Fruit fly (Drosophila melanogaster) whole organism, embryonic: ENCODE results near the gene Spx.

ENCODE experiments used
- Antp ChIP-seq: fragments of 200-800 bp; sonication (Bioruptor generic); optimal IDR thresholded peaks from 3 replicates; lab custom pipeline; 2016; ENCODE audit warnings: missing biosample characterization, missing genetic modification characterization
- Awh ChIP-seq: fragments of 200-800 bp; sonication (Bioruptor generic); IDR thresholded peaks from 2 replicates; pipeline ENCODE4, ENCODE4 v1.3.6; 2022; ENCODE audit warnings: missing biosample characterization, missing genetic modification characterization
- BEAF-32 ChIP-seq: fragments of 200-800 bp; sonication (Bioruptor generic); optimal IDR thresholded peaks from 3 replicates; lab custom pipeline; 2017; ENCODE audit warnings: missing biosample characterization, missing genetic modification characterization, mild to moderate bottlenecking, moderate library complexity, missing genetic modification reagents
- CG11695 ChIP-seq: fragments of 200-800 bp; sonication (Bioruptor generic); IDR thresholded peaks from 3 replicates; pipeline ENCODE4 v1.3.6; 2022; ENCODE audit warnings: missing biosample characterization, missing genetic modification characterization
- CG13424 ChIP-seq: fragments of 200-800 bp; sonication (Bioruptor generic); optimal IDR thresholded peaks from 2 replicates; lab custom pipeline; 2019; ENCODE audit warnings: missing biosample characterization, mild to moderate bottlenecking, missing genetic modification characterization, moderate library complexity
- CG15073 ChIP-seq: fragments of 200-800 bp; sonication (Bioruptor generic); optimal IDR thresholded peaks from 2 replicates; lab custom pipeline; 2016; ENCODE audit warnings: missing biosample characterization, missing genetic modification characterization
- CG17612 ChIP-seq: fragments of 200-800 bp; sonication (Bioruptor generic); IDR thresholded peaks from 2 replicates; pipeline ENCODE4 v1.3.6; 2022; ENCODE audit warnings: missing biosample characterization, missing genetic modification characterization
- CG17802 ChIP-seq: fragments of 200-800 bp; sonication (Bioruptor generic); optimal IDR thresholded peaks from 2 replicates; lab custom pipeline; 2018; ENCODE audit warnings: missing biosample characterization, mild to moderate bottlenecking, missing genetic modification characterization, moderate library complexity
- CG3407 ChIP-seq: fragments of 200-800 bp; sonication (Bioruptor generic); optimal IDR thresholded peaks from 2 replicates; lab custom pipeline; 2018; ENCODE audit warnings: missing biosample characterization, mild to moderate bottlenecking, missing genetic modification characterization
- CG34224 ChIP-seq: fragments of 200-800 bp; sonication (Bioruptor generic); IDR thresholded peaks from 3 replicates; pipeline ENCODE4 v1.3.6; 2022; ENCODE audit warnings: missing biosample characterization, missing genetic modification characterization; ENCODE audit not compliant: partially characterized antibody
- CG34376 ChIP-seq: fragments of 200-800 bp; sonication (Bioruptor generic); optimal IDR thresholded peaks from 2 replicates; lab custom pipeline; 2018; ENCODE audit warnings: missing biosample characterization, mild to moderate bottlenecking, missing genetic modification characterization
- CG3995 ChIP-seq: fragments of 200-800 bp; sonication (Bioruptor generic); optimal IDR thresholded peaks from 3 replicates; lab custom pipeline; 2016; ENCODE audit warnings: missing biosample characterization, missing genetic modification characterization
- CG4328 ChIP-seq: fragments of 200-800 bp; sonication (Bioruptor generic); optimal IDR thresholded peaks from 3 replicates; lab custom pipeline; 2017; ENCODE audit warnings: missing biosample characterization, missing genetic modification reagents, missing genetic modification characterization
- CG5180 ChIP-seq: fragments of 200-800 bp; sonication (Bioruptor generic); optimal IDR thresholded peaks from 3 replicates; lab custom pipeline; 2017; ENCODE audit warnings: missing biosample characterization, missing genetic modification characterization, mild to moderate bottlenecking, moderate library complexity, missing genetic modification reagents
- CG6272 ChIP-seq: fragments of 200-800 bp; sonication (Bioruptor generic); IDR thresholded peaks from 2 replicates; pipeline ENCODE4 v1.3.6; 2022; ENCODE audit warnings: missing biosample characterization, missing genetic modification characterization
- CG8290 ChIP-seq, 3 experiments: fragments of 200-800 bp; sonication (Bioruptor generic); optimal IDR thresholded peaks; 2 replicates each; lab custom pipeline; 2016 to 2019; ENCODE audit warnings: missing biosample characterization in 3 of 3, missing genetic modification characterization in 3 of 3, mild to moderate bottlenecking in 2 of 3, moderate library complexity in 1 of 3
- CG9727 ChIP-seq: fragments of 200-800 bp; sonication (Bioruptor generic); optimal IDR thresholded peaks from 3 replicates; lab custom pipeline; 2017; ENCODE audit warnings: missing biosample characterization, mild to moderate bottlenecking, missing genetic modification characterization
- CkIIα-i1 ChIP-seq: fragments of 200-800 bp; sonication (Bioruptor generic); IDR thresholded peaks from 2 replicates; pipeline ENCODE4 v1.3.6; 2022; ENCODE audit warnings: missing biosample characterization, missing genetic modification characterization
- Dad ChIP-seq: fragments of 200-800 bp; sonication (Bioruptor generic); optimal IDR thresholded peaks from 3 replicates; lab custom pipeline; 2016; ENCODE audit warnings: missing biosample characterization, missing genetic modification characterization
- E2f1 ChIP-seq: fragments of 200-800 bp; sonication (Bioruptor generic); IDR thresholded peaks from 2 replicates; pipeline ENCODE4 v1.3.6; 2022; ENCODE audit warnings: missing biosample characterization, missing genetic modification characterization
- Ets97D ChIP-seq: fragments of 200-800 bp; sonication (Bioruptor generic); optimal IDR thresholded peaks from 3 replicates; lab custom pipeline; 2016; ENCODE audit warnings: missing biosample characterization, missing genetic modification characterization
- HLH4C ChIP-seq: fragments of 200-800 bp; sonication (Bioruptor generic); IDR thresholded peaks from 3 replicates; pipeline ENCODE4 v1.3.6; 2022; ENCODE audit warnings: missing biosample characterization, missing genetic modification characterization; ENCODE audit not compliant: partially characterized antibody
- Lhr ChIP-seq: fragments of 200-800 bp; sonication (Bioruptor generic); optimal IDR thresholded peaks from 3 replicates; lab custom pipeline; 2017; ENCODE audit warnings: mild to moderate bottlenecking, missing biosample characterization, missing genetic modification reagents, missing genetic modification characterization
- Nf-YB ChIP-seq: fragments of 200-800 bp; sonication (Bioruptor generic); optimal IDR thresholded peaks from 3 replicates; lab custom pipeline; 2019; ENCODE audit warnings: missing biosample characterization, mild to moderate bottlenecking, missing genetic modification characterization, moderate library complexity
- Sin3A ChIP-seq: fragments of >200 bp; optimal IDR thresholded peaks from 2 replicates; lab custom pipeline; 2018
- Six4 ChIP-seq: fragments of 200-800 bp; sonication (Bioruptor generic); optimal IDR thresholded peaks from 2 replicates; lab custom pipeline; 2016; ENCODE audit warnings: missing biosample characterization, missing genetic modification characterization
- Stat92E ChIP-seq, 3 experiments: fragments of >200 bp in 2 of 3; fragments of 200-800 bp in 1 of 3; sonication (Bioruptor generic) in 1 of 3; optimal IDR thresholded peaks; 2 replicates each; lab custom pipeline; 2017 to 2019; ENCODE audit warnings: missing biosample characterization in 3 of 3, missing genetic modification characterization in 3 of 3, mild to moderate bottlenecking in 1 of 3, moderate library complexity in 1 of 3
- Taf1 ChIP-seq: fragments of 200-800 bp; sonication (Bioruptor generic); IDR thresholded peaks from 2 replicates; pipeline ENCODE4 v1.3.6; 2022; ENCODE audit warnings: missing biosample characterization, missing genetic modification characterization
- Xbp1 ChIP-seq: fragments of 200-800 bp; sonication (Bioruptor generic); optimal IDR thresholded peaks from 3 replicates; lab custom pipeline; 2016; ENCODE audit warnings: missing biosample characterization, mild to moderate bottlenecking, missing genetic modification characterization
- chinmo ChIP-seq: fragments of 200-800 bp; sonication (Bioruptor generic); IDR thresholded peaks from 4 replicates; pipeline ENCODE4 v1.3.6; 2022; ENCODE audit warnings: missing biosample characterization, missing genetic modification characterization; ENCODE audit not compliant: partially characterized antibody
- croc ChIP-seq: fragments of 200-800 bp; sonication (Bioruptor generic); conservative IDR thresholded peaks from 3 replicates; pipeline ENCODE4 v1.3.6; 2022; ENCODE audit warnings: missing biosample characterization, missing genetic modification characterization
- crol ChIP-seq: fragments of 200-800 bp; sonication (Bioruptor generic); IDR thresholded peaks from 2 replicates; pipeline ENCODE4 v1.3.6; 2022; ENCODE audit warnings: missing biosample characterization, missing genetic modification characterization
- ewg ChIP-seq: fragments of 200-800 bp; sonication (Bioruptor generic); optimal IDR thresholded peaks from 3 replicates; lab custom pipeline; 2017; ENCODE audit warnings: mild to moderate bottlenecking, missing biosample characterization, missing genetic modification reagents, missing genetic modification characterization
- exex ChIP-seq: fragments of 200-800 bp; sonication (Bioruptor generic); optimal IDR thresholded peaks from 4 replicates; lab custom pipeline; 2018; ENCODE audit warnings: missing biosample characterization, mild to moderate bottlenecking, missing genetic modification characterization, moderate library complexity
- gem ChIP-seq: fragments of 200-800 bp; sonication (Bioruptor generic); optimal IDR thresholded peaks from 2 replicates; lab custom pipeline; 2019; ENCODE audit warnings: missing biosample characterization, mild to moderate bottlenecking, missing genetic modification characterization, moderate library complexity
- hb ChIP-seq: fragments of 200-800 bp; sonication (Bioruptor generic); IDR thresholded peaks from 3 replicates; pipeline ENCODE4 v1.3.6; 2022; ENCODE audit warnings: missing biosample characterization, missing genetic modification characterization; ENCODE audit not compliant: partially characterized antibody
- her ChIP-seq: fragments of 200-800 bp; sonication (Bioruptor generic); optimal IDR thresholded peaks from 2 replicates; lab custom pipeline; 2016; ENCODE audit warnings: missing biosample characterization, missing genetic modification characterization
- insv ChIP-seq, 2 experiments: fragments of 200-800 bp; sonication (Bioruptor generic); optimal IDR thresholded peaks; 3 replicates each; lab custom pipeline; 2016 to 2018; ENCODE audit warnings: missing biosample characterization in 2 of 2, missing genetic modification characterization in 2 of 2
- inv ChIP-seq: fragments of 200-800 bp; sonication (Bioruptor generic); IDR thresholded peaks from 2 replicates; pipeline ENCODE4 v1.3.6; 2022; ENCODE audit warnings: missing biosample characterization, missing genetic modification characterization; ENCODE audit not compliant: partially characterized antibody
- lab ChIP-seq: fragments of 200-800 bp; sonication (Bioruptor generic); optimal IDR thresholded peaks from 3 replicates; lab custom pipeline; 2017; ENCODE audit warnings: missing biosample characterization, missing genetic modification characterization, mild to moderate bottlenecking, moderate library complexity, missing genetic modification reagents
- mirr ChIP-seq: fragments of 200-800 bp; sonication (Bioruptor generic); optimal IDR thresholded peaks from 3 replicates; lab custom pipeline; 2018; ENCODE audit warnings: missing biosample characterization, mild to moderate bottlenecking, missing genetic modification characterization
- nerfin-1 ChIP-seq: fragments of 200-800 bp; sonication (Bioruptor generic); optimal IDR thresholded peaks from 3 replicates; lab custom pipeline; 2019; ENCODE audit warnings: missing biosample characterization, mild to moderate bottlenecking, missing genetic modification characterization, moderate library complexity
- onecut ChIP-seq: fragments of 200-800 bp; sonication (Bioruptor generic); IDR thresholded peaks from 2 replicates; pipeline ENCODE4 v1.3.6; 2022; ENCODE audit warnings: missing biosample characterization, missing genetic modification characterization
- pros ChIP-seq: fragments of 200-800 bp; sonication (Bioruptor generic); optimal IDR thresholded peaks from 3 replicates; lab custom pipeline; 2019; ENCODE audit warnings: missing biosample characterization, mild to moderate bottlenecking, missing genetic modification characterization, moderate library complexity
- schlank ChIP-seq: fragments of 200-800 bp; sonication (Bioruptor generic); optimal IDR thresholded peaks from 2 replicates; lab custom pipeline; 2018; ENCODE audit warnings: missing biosample characterization, mild to moderate bottlenecking, missing genetic modification characterization
- sna ChIP-seq: fragments of 200-800 bp; sonication (Bioruptor generic); IDR thresholded peaks from 2 replicates; pipeline ENCODE4 v1.3.6; 2022; ENCODE audit warnings: missing biosample characterization, missing genetic modification characterization; ENCODE audit not compliant: partially characterized antibody
- sr ChIP-seq: fragments of 200-800 bp; sonication (Bioruptor generic); IDR thresholded peaks from 3 replicates; pipeline ENCODE4 v1.3.6; 2022; ENCODE audit warnings: missing biosample characterization, missing genetic modification characterization
- tin ChIP-seq: fragments of 200-800 bp; sonication (Bioruptor generic); optimal IDR thresholded peaks from 3 replicates; lab custom pipeline; 2016; ENCODE audit warnings: missing biosample characterization, missing genetic modification characterization
- tx ChIP-seq: fragments of 200-800 bp; sonication (Bioruptor generic); optimal IDR thresholded peaks from 2 replicates; lab custom pipeline; 2016; ENCODE audit warnings: missing biosample characterization, missing genetic modification characterization

Gene Spx

dm6 chrX:6295129-6295539, 39.5 kb downstream of the Spx start, which contains the start of the genes CG15891 and CG3815 (continued):
- no peak for TF ChIP-seq CkIIα-i1
- TF ChIP-seq Ets97D, result peak; percentile 57
- TF ChIP-seq onecut (GFP tag; lab: Robert Waterston, UW), result peak; percentile 34; the same call in 1 of the 2 replicates
- peak; percentile 46 for TF ChIP-seq CG8290 (GFP tag; optimal IDR thresholded peaks at IDR 0.05; lab: Kevin White, UChicago)
- no peak for TF ChIP-seq CG8290 (tag; optimal IDR thresholded peaks at IDR 0.05; lab: Kevin White, UChicago)
- TF ChIP-seq chinmo (GFP tag; lab: Robert Waterston, UW), result 0 out of 4 replicates have a peak, but pooled peaks have one; percentile 34
- TF ChIP-seq nerfin-1, result peak; percentile 51
- TF ChIP-seq her (GFP tag; lab: Kevin White, UChicago), result peak; percentile 23
- TF ChIP-seq CG15073 (GFP tag; lab: Kevin White, UChicago), result no peak
- peak; percentile 28 for TF ChIP-seq tx
- TF ChIP-seq pros (GFP tag; lab: Kevin White, UChicago), result no peak
- TF ChIP-seq CG9727 (GFP tag; lab: Kevin White, UChicago), result peak; percentile 52
- no peak for TF ChIP-seq Stat92E (GFP tag; optimal IDR thresholded peaks at IDR 0.05; lab: Kevin White, UChicago)
- peak; percentile 67 for TF ChIP-seq CG34376 (GFP tag; lab: Kevin White, UChicago)
- no peak for TF ChIP-seq sna
- peak; percentile 35 for TF ChIP-seq tin (GFP tag; lab: Kevin White, UChicago)
- TF ChIP-seq hb, result no peak
- TF ChIP-seq exex, result no peak
- peak; percentile 57 for TF ChIP-seq crol (GFP tag; lab: Robert Waterston, UW)
- TF ChIP-seq Taf1 (GFP tag; lab: Robert Waterston, UW), result no peak; the same call in 1 of the 2 replicates
- TF ChIP-seq CG5180 (GFP tag; lab: Kevin White, UChicago), result no peak
- peak in 1 of 2 experiments; percentile 61 for TF ChIP-seq insv (GFP tag; optimal IDR thresholded peaks at IDR 0.05; lab: Kevin White, UChicago)
- TF ChIP-seq mirr (GFP tag; lab: Kevin White, UChicago), result peak; percentile 33
- peak; percentile 70 for TF ChIP-seq CG13424 (tag; lab: Kevin White, UChicago)
- 0 out of 3 replicates have a peak, but pooled peaks have one; percentile 23 for TF ChIP-seq CG34224 (GFP tag; lab: Robert Waterston, UW)
- peak; percentile 70 for TF ChIP-seq BEAF-32 (GFP tag; lab: Kevin White, UChicago)
- TF ChIP-seq croc (GFP tag; lab: Robert Waterston, UW), result peak; percentile 33; the same call in 1 of the 3 replicates
- TF ChIP-seq Sin3A (lab: Kevin White, UChicago), result peak; percentile 89
- peak; percentile 53 for TF ChIP-seq Xbp1 (GFP tag; lab: Kevin White, UChicago)
- TF ChIP-seq E2f1, result 0 out of 2 replicates have a peak, but pooled peaks have one; percentile 12
- TF ChIP-seq CG6272 (GFP tag; lab: Robert Waterston, UW), result peak; percentile 42; the same call in 1 of the 2 replicates
- peak; percentile 3 for TF ChIP-seq Nf-YB (GFP tag; lab: Kevin White, UChicago)
- no peak for TF ChIP-seq Six4
- TF ChIP-seq CG3407 (GFP tag; lab: Kevin White, UChicago), result no peak
- TF ChIP-seq lab (GFP tag; lab: Kevin White, UChicago), result no peak
- TF ChIP-seq gem (tag; lab: Kevin White, UChicago), result no peak
- no peak for TF ChIP-seq sr (GFP tag; lab: Robert Waterston, UW)
- no peak for TF ChIP-seq Awh (GFP tag; lab: Robert Waterston, UW)
- TF ChIP-seq CG17612 (GFP tag; lab: Robert Waterston, UW), result no peak
- peak; percentile 35 for TF ChIP-seq CG17802 (tag; lab: Kevin White, UChicago)
- peak; percentile 30 for TF ChIP-seq Dad
- TF ChIP-seq CG4328 (GFP tag; lab: Kevin White, UChicago), result no peak
- peak; percentile 23; the same call in 1 of the 2 replicates for TF ChIP-seq inv (GFP tag; lab: Robert Waterston, UW)
- peak; percentile 22 for TF ChIP-seq Antp (GFP tag; lab: Kevin White, UChicago)
- peak; percentile 49 for TF ChIP-seq CG3995 (GFP tag; lab: Kevin White, UChicago)
- 0 out of 3 replicates have a peak, but pooled peaks have one; percentile 35 for TF ChIP-seq HLH4C (GFP tag; lab: Robert Waterston, UW)
- TF ChIP-seq CG11695 (GFP tag; lab: Robert Waterston, UW), result no peak
- TF ChIP-seq Lhr (GFP tag; lab: Kevin White, UChicago), result peak; percentile 17
- peak; percentile 35 for TF ChIP-seq schlank (tag; lab: Kevin White, UChicago)
- peak; percentile 93 for TF ChIP-seq ewg (GFP tag; lab: Kevin White, UChicago)
